Fruit fly (Drosophila melanogaster) whole organism, prepupa: Measurements from ENCODE around the gene CG32074.

Experiments used
- CG11294 ChIP-seq: fragments of 200-800 bp; sonication (Bioruptor generic); IDR thresholded peaks from 2 replicates; pipeline ENCODE4 v1.3.6; 2022; ENCODE audit warnings: missing biosample characterization, missing genetic modification characterization
- CG11762 ChIP-seq: fragments of 200-800 bp; sonication (Bioruptor generic); optimal IDR thresholded peaks from 3 replicates; lab custom pipeline; 2016; ENCODE audit warnings: missing biosample characterization, missing genetic modification characterization; ENCODE audit not compliant: insufficient read depth
- CG15336 ChIP-seq: fragments of 200-800 bp; sonication (Bioruptor generic); IDR thresholded peaks from 2 replicates; pipeline ENCODE4 v1.3.6; 2022; ENCODE audit warnings: missing biosample characterization, missing genetic modification characterization
- CG32006 ChIP-seq: fragments of 200-800 bp; sonication (Bioruptor generic); optimal IDR thresholded peaks from 3 replicates; lab custom pipeline; 2017; ENCODE audit warnings: missing biosample characterization, mild to moderate bottlenecking, missing genetic modification characterization
- CG3919 ChIP-seq: fragments of 200-800 bp; sonication (Bioruptor generic); optimal IDR thresholded peaks from 3 replicates; lab custom pipeline; 2016; ENCODE audit warnings: missing biosample characterization, missing genetic modification characterization
- CG6276 ChIP-seq: fragments of 200-800 bp; sonication (Bioruptor generic); optimal IDR thresholded peaks from 2 replicates; lab custom pipeline; 2017; ENCODE audit warnings: missing biosample characterization, mild to moderate bottlenecking, missing genetic modification characterization
- CG6808 ChIP-seq: fragments of 200-800 bp; sonication (Bioruptor generic); optimal IDR thresholded peaks from 3 replicates; lab custom pipeline; 2017; ENCODE audit warnings: missing biosample characterization, missing genetic modification characterization, mild to moderate bottlenecking, moderate library complexity, missing genetic modification reagents
- CG6854 ChIP-seq: fragments of 200-800 bp; sonication (Bioruptor generic); optimal IDR thresholded peaks from 2 replicates; lab custom pipeline; 2017; ENCODE audit warnings: missing biosample characterization, mild to moderate bottlenecking, missing genetic modification characterization
- CG8119 ChIP-seq: fragments of 200-800 bp; sonication (Bioruptor generic); IDR thresholded peaks from 3 replicates; pipeline ENCODE4 v1.3.6; 2022; ENCODE audit warnings: missing biosample characterization, missing genetic modification characterization
- CG8319 ChIP-seq: fragments of 200-800 bp; sonication (Bioruptor generic); optimal IDR thresholded peaks from 3 replicates; lab custom pipeline; 2016; ENCODE audit warnings: missing biosample characterization, missing genetic modification characterization
- CG8632 ChIP-seq: fragments of 200-800 bp; sonication (Bioruptor generic); optimal IDR thresholded peaks from 3 replicates; lab custom pipeline; 2016; ENCODE audit warnings: missing biosample characterization, missing genetic modification characterization
- CG9139 ChIP-seq: fragments of 200-800 bp; sonication (Bioruptor generic); optimal IDR thresholded peaks from 3 replicates; lab custom pipeline; 2017; ENCODE audit warnings: missing biosample characterization, mild to moderate bottlenecking, missing genetic modification characterization
- Eip78C ChIP-seq: fragments of 200-800 bp; sonication (Bioruptor generic); peaks from one replicate; lab custom pipeline; 2016; ENCODE audit warnings: missing biosample characterization, missing genetic modification characterization
- Ets21C ChIP-seq: fragments of 200-800 bp; sonication (Bioruptor generic); optimal IDR thresholded peaks from 3 replicates; lab custom pipeline; 2016; ENCODE audit warnings: missing biosample characterization, missing genetic modification characterization
- Gug ChIP-seq: fragments of 200-800 bp; sonication (Bioruptor generic); IDR thresholded peaks from 2 replicates; pipeline ENCODE4 v1.3.6; 2022; ENCODE audit warnings: missing biosample characterization, missing genetic modification characterization
- Hr39 ChIP-seq: fragments of 200-800 bp; sonication (Bioruptor generic); optimal IDR thresholded peaks from 2 replicates; lab custom pipeline; 2016; ENCODE audit warnings: missing biosample characterization, missing genetic modification characterization
- Hr4 ChIP-seq: fragments of 200-800 bp; sonication (Bioruptor generic); optimal IDR thresholded peaks from 3 replicates; lab custom pipeline; 2016; ENCODE audit warnings: missing biosample characterization, missing genetic modification characterization
- Lpt ChIP-seq: fragments of 200-800 bp; sonication (Bioruptor generic); optimal IDR thresholded peaks from 3 replicates; lab custom pipeline; 2016; ENCODE audit warnings: missing biosample characterization, missing genetic modification characterization
- Met ChIP-seq: fragments of 200-800 bp; sonication (Bioruptor generic); optimal IDR thresholded peaks from 3 replicates; lab custom pipeline; 2016; ENCODE audit warnings: missing biosample characterization, missing genetic modification characterization
- OdsH ChIP-seq: fragments of 200-800 bp; sonication (Bioruptor generic); optimal IDR thresholded peaks from 3 replicates; lab custom pipeline; 2016; ENCODE audit warnings: missing biosample characterization, missing genetic modification characterization
- Smox ChIP-seq: fragments of 200-800 bp; sonication (Bioruptor generic); optimal IDR thresholded peaks from 3 replicates; lab custom pipeline; 2016; ENCODE audit warnings: missing biosample characterization, missing genetic modification characterization
- Sox102F ChIP-seq: fragments of 200-800 bp; sonication (Bioruptor generic); optimal IDR thresholded peaks from 2 replicates; lab custom pipeline; 2016; ENCODE audit warnings: missing biosample characterization, mild to moderate bottlenecking, missing genetic modification characterization
- dsx ChIP-seq: fragments of 200-800 bp; optimal IDR thresholded peaks from 3 replicates; lab custom pipeline; 2019; ENCODE audit warnings: missing biosample characterization, mild to moderate bottlenecking, missing genetic modification characterization, moderate library complexity; ENCODE audit not compliant: poor library complexity, severe bottlenecking
- eg ChIP-seq: fragments of 200-800 bp; sonication (Bioruptor generic); IDR thresholded peaks from 3 replicates; pipeline ENCODE4 v1.3.6; 2022; ENCODE audit warnings: missing biosample characterization, missing genetic modification characterization
- fd59A ChIP-seq: fragments of 200-800 bp; sonication (Bioruptor generic); optimal IDR thresholded peaks from 2 replicates; lab custom pipeline; 2017; ENCODE audit warnings: missing biosample characterization, mild to moderate bottlenecking, missing genetic modification characterization, missing genetic modification reagents
- fkh ChIP-seq: fragments of 200-800 bp; sonication (Bioruptor generic); optimal IDR thresholded peaks from 3 replicates; lab custom pipeline; 2017; ENCODE audit warnings: missing biosample characterization, mild to moderate bottlenecking, missing genetic modification characterization, moderate library complexity
- pdm3 ChIP-seq: fragments of 200-800 bp; sonication (Bioruptor generic); optimal IDR thresholded peaks from 3 replicates; lab custom pipeline; 2016; ENCODE audit warnings: missing biosample characterization, missing genetic modification characterization
- salr ChIP-seq, 2 experiments: fragments of 200-800 bp; sonication (Bioruptor generic); optimal IDR thresholded peaks; 3 replicates each; lab custom pipeline; 2016 to 2018; ENCODE audit warnings: missing biosample characterization in 2 of 2, missing genetic modification characterization in 2 of 2, mild to moderate bottlenecking in 1 of 2
- ss ChIP-seq, 2 experiments: fragments of 200-800 bp; sonication (Bioruptor generic); optimal IDR thresholded peaks; 2 replicates in 1 of 2; 3 replicates in 1 of 2; lab custom pipeline; 2017 to 2018; ENCODE audit warnings: mild to moderate bottlenecking in 2 of 2, missing biosample characterization in 2 of 2, missing genetic modification characterization in 2 of 2, moderate library complexity in 1 of 2
- svp ChIP-seq: fragments of 200-800 bp; sonication (Bioruptor generic); peaks from one replicate; lab custom pipeline; 2016; ENCODE audit warnings: missing biosample characterization, missing genetic modification characterization

Gene CG32074

dm6 chr3L:11148478-11149251 is 16.5 kb upstream of the CG32074 start (continued):
- TF ChIP-seq CG8319 (GFP tag; lab: Kevin White, UChicago) (no peak), Smox (GFP tag; lab: Kevin White, UChicago) (no peak), fkh (GFP tag; lab: Kevin White, UChicago) (no peak), Hr4 (GFP tag; lab: Kevin White, UChicago) (peak; percentile 70), CG11294 (GFP tag; lab: Robert Waterston, UW) (0 out of 2 replicates have a peak, but pooled peaks have one; percentile 54), fd59A (GFP tag; lab: Kevin White, UChicago) (peak; percentile 69), Eip78C (GFP tag; lab: Kevin White, UChicago) (peak; percentile 84), CG11762 (peak; percentile 41), OdsH (GFP tag; lab: Kevin White, UChicago) (peak; percentile 63)

dm6 chr3L:11147675-11148074 is 15.6 kb upstream of the CG32074 start:
- TF ChIP-seq Ets21C (GFP tag; lab: Kevin White, UChicago): no peak
- no peak for TF ChIP-seq Hr4 (GFP tag; lab: Kevin White, UChicago)
- TF ChIP-seq CG6854: no peak
- no peak for TF ChIP-seq svp (GFP tag; lab: Kevin White, UChicago)

- TF ChIP-seq ss (GFP tag; optimal IDR thresholded peaks at IDR 0.05; lab: Kevin White, UChicago) (peak in 1 of 2 experiments; percentile 32), Gug (GFP tag; lab: Robert Waterston, UW) (no peak)
Measured at dm6 chr3L:11145065-11145464, 12.9 kb upstream of the CG32074 start.

- TF ChIP-seq pdm3 (GFP tag; lab: Kevin White, UChicago) (no peak), CG11294 (GFP tag; lab: Robert Waterston, UW) (no peak), CG8119 (peak; percentile 25; the same call in 1 of the 3 replicates), Met (no peak), Lpt (peak; percentile 54), CG6276 (GFP tag; lab: Kevin White, UChicago) (peak; percentile 37), Sox102F (GFP tag; lab: Kevin White, UChicago) (no peak), eg (GFP tag; lab: Robert Waterston, UW) (peak; percentile 57; the same call in 1 of the 3 replicates), CG3919 (GFP tag; lab: Kevin White, UChicago) (no peak), Smox (GFP tag; lab: Kevin White, UChicago) (no peak), CG8632 (GFP tag; lab: Kevin White, UChicago) (no peak), Hr39 (GFP tag; lab: Kevin White, UChicago) (no peak), CG32006 (GFP tag; lab: Kevin White, UChicago) (no peak)
Measured at dm6 chr3L:11138862-11139261, 6.7 kb upstream of the CG32074 start.

- TF ChIP-seq CG8632 (GFP tag; lab: Kevin White, UChicago) (peak; percentile 46), ss (GFP tag; optimal IDR thresholded peaks at IDR 0.05; lab: Kevin White, UChicago) (peak; percentile 66 to 74), CG9139 (GFP tag; lab: Kevin White, UChicago) (peak; percentile 63), CG15336 (0 out of 2 replicates have a peak, but pooled peaks have one; percentile 7), eg (GFP tag; lab: Robert Waterston, UW) (no peak), salr (GFP tag; optimal IDR thresholded peaks at IDR 0.05; lab: Kevin White, UChicago) (no peak), dsx (GFP tag; lab: Kevin White, UChicago) (peak; percentile 52), CG6808 (GFP tag; lab: Kevin White, UChicago) (peak; percentile 68), Eip78C (GFP tag; lab: Kevin White, UChicago) (peak; percentile 70)
- TF ChIP-seq, all 60 proteins: peak for 7
Measured at dm6 chr3L:11136349-11136748, 4.2 kb upstream of the CG32074 start.
